Fruit fly (Drosophila melanogaster) whole organism, embryonic: ENCODE results near the gene CG15330.

Experiments used
- Asciz ChIP-seq: fragments of 200-800 bp; sonication (Bioruptor generic); optimal IDR thresholded peaks from 2 replicates; lab custom pipeline; 2017; ENCODE audit warnings: missing biosample characterization, mild to moderate bottlenecking, missing genetic modification characterization, missing genetic modification reagents
- CG10147 ChIP-seq: fragments of 200-800 bp; sonication (Bioruptor generic); optimal IDR thresholded peaks from 2 replicates; lab custom pipeline; 2019; ENCODE audit warnings: missing biosample characterization, mild to moderate bottlenecking, missing genetic modification characterization, moderate library complexity
- CG10654 ChIP-seq: fragments of 200-800 bp; sonication (Bioruptor generic); optimal IDR thresholded peaks from 2 replicates; lab custom pipeline; 2016; ENCODE audit warnings: missing biosample characterization, missing genetic modification characterization
- CG11504 ChIP-seq: fragments of 200-800 bp; sonication (Bioruptor generic); optimal IDR thresholded peaks from 3 replicates; lab custom pipeline; 2019; ENCODE audit warnings: missing biosample characterization, mild to moderate bottlenecking, missing genetic modification characterization, moderate library complexity
- CG11695 ChIP-seq: fragments of 200-800 bp; sonication (Bioruptor generic); IDR thresholded peaks from 3 replicates; pipeline ENCODE4 v1.3.6; 2022; ENCODE audit warnings: missing biosample characterization, missing genetic modification characterization
- CG12391 ChIP-seq: fragments of 200-800 bp; sonication (Bioruptor generic); optimal IDR thresholded peaks from 3 replicates; lab custom pipeline; 2018; ENCODE audit warnings: missing biosample characterization, mild to moderate bottlenecking, missing genetic modification characterization, moderate library complexity
- CG12942 ChIP-seq: fragments of 200-800 bp; sonication (Bioruptor generic); optimal IDR thresholded peaks from 3 replicates; lab custom pipeline; 2016; ENCODE audit warnings: missing biosample characterization, missing genetic modification characterization
- CG13894 ChIP-seq: fragments of 200-800 bp; sonication (Bioruptor generic); optimal IDR thresholded peaks from 3 replicates; lab custom pipeline; 2018; ENCODE audit warnings: missing biosample characterization, mild to moderate bottlenecking, missing genetic modification characterization, moderate library complexity
- CG17359 ChIP-seq: fragments of 200-800 bp; sonication (Bioruptor generic); optimal IDR thresholded peaks from 3 replicates; lab custom pipeline; 2018; ENCODE audit warnings: missing biosample characterization, mild to moderate bottlenecking, missing genetic modification characterization, moderate library complexity
- CG2120 ChIP-seq: fragments of 200-800 bp; sonication (Bioruptor generic); optimal IDR thresholded peaks from 3 replicates; lab custom pipeline; 2016; ENCODE audit warnings: missing biosample characterization, missing genetic modification characterization
- CG2678 ChIP-seq: fragments of 200-800 bp; sonication (Bioruptor generic); optimal IDR thresholded peaks from 3 replicates; lab custom pipeline; 2019; ENCODE audit warnings: missing biosample characterization, mild to moderate bottlenecking, missing genetic modification characterization, moderate library complexity
- CG2712 ChIP-seq: fragments of 200-800 bp; optimal IDR thresholded peaks from 3 replicates; lab custom pipeline; 2019; ENCODE audit warnings: missing biosample characterization, mild to moderate bottlenecking, missing genetic modification characterization, moderate library complexity
- CG30020 ChIP-seq: fragments of 200-800 bp; optimal IDR thresholded peaks from 2 replicates; lab custom pipeline; 2019; ENCODE audit warnings: missing biosample characterization, mild to moderate bottlenecking, missing genetic modification characterization, moderate library complexity
- CG30403 ChIP-seq: fragments of 200-800 bp; sonication (Bioruptor generic); optimal IDR thresholded peaks from 3 replicates; lab custom pipeline; 2016; ENCODE audit warnings: missing biosample characterization, missing genetic modification characterization
- CG3407 ChIP-seq: fragments of 200-800 bp; sonication (Bioruptor generic); optimal IDR thresholded peaks from 2 replicates; lab custom pipeline; 2018; ENCODE audit warnings: missing biosample characterization, mild to moderate bottlenecking, missing genetic modification characterization
- CG3995 ChIP-seq: fragments of 200-800 bp; sonication (Bioruptor generic); optimal IDR thresholded peaks from 3 replicates; lab custom pipeline; 2016; ENCODE audit warnings: missing biosample characterization, missing genetic modification characterization
- CG6175 ChIP-seq: fragments of 200-800 bp; sonication (Bioruptor generic); IDR thresholded peaks from 3 replicates; pipeline ENCODE4 v1.3.6; 2022; ENCODE audit warnings: missing biosample characterization, missing genetic modification characterization
- CG6854 ChIP-seq: fragments of 200-800 bp; sonication (Bioruptor generic); optimal IDR thresholded peaks from 3 replicates; lab custom pipeline; 2017; ENCODE audit warnings: missing biosample characterization, mild to moderate bottlenecking, missing genetic modification characterization
- CG7839 ChIP-seq: fragments of 200-800 bp; sonication (Bioruptor generic); optimal IDR thresholded peaks from 3 replicates; lab custom pipeline; 2018; ENCODE audit warnings: missing biosample characterization, mild to moderate bottlenecking, missing genetic modification characterization, moderate library complexity
- CG8924 ChIP-seq: fragments of 200-800 bp; optimal IDR thresholded peaks from 3 replicates; lab custom pipeline; 2019; ENCODE audit warnings: missing biosample characterization, mild to moderate bottlenecking, missing genetic modification characterization, moderate library complexity
- CG9609 ChIP-seq: fragments of 200-800 bp; sonication (Bioruptor generic); optimal IDR thresholded peaks from 3 replicates; lab custom pipeline; 2016; ENCODE audit warnings: missing biosample characterization, missing genetic modification characterization
- CG9727 ChIP-seq: fragments of 200-800 bp; sonication (Bioruptor generic); optimal IDR thresholded peaks from 3 replicates; lab custom pipeline; 2017; ENCODE audit warnings: missing biosample characterization, mild to moderate bottlenecking, missing genetic modification characterization
- D ChIP-seq, 2 experiments: fragments of 200-800 bp in 1 of 2; fragments of >200 bp in 1 of 2; sonication (Bioruptor generic) in 1 of 2; optimal IDR thresholded peaks; 2 replicates in 1 of 2; 3 replicates in 1 of 2; lab custom pipeline; 2017; ENCODE audit warnings: mild to moderate bottlenecking in 1 of 2, missing biosample characterization in 1 of 2, missing genetic modification characterization in 1 of 2, missing genetic modification reagents in 1 of 2
- Dek ChIP-seq: fragments of 200-800 bp; sonication (Bioruptor generic); optimal IDR thresholded peaks from 3 replicates; lab custom pipeline; 2019; ENCODE audit warnings: missing biosample characterization, mild to moderate bottlenecking, missing genetic modification characterization, moderate library complexity
- Fer1 ChIP-seq: fragments of 200-800 bp; sonication (Bioruptor generic); optimal IDR thresholded peaks from 2 replicates; lab custom pipeline; 2017; ENCODE audit warnings: missing biosample characterization, mild to moderate bottlenecking, missing genetic modification characterization
- Hmx ChIP-seq: fragments of 200-800 bp; sonication (Bioruptor generic); optimal IDR thresholded peaks from 2 replicates; lab custom pipeline; 2016; ENCODE audit warnings: missing biosample characterization, missing genetic modification characterization
- Lhr ChIP-seq: fragments of 200-800 bp; sonication (Bioruptor generic); optimal IDR thresholded peaks from 3 replicates; lab custom pipeline; 2017; ENCODE audit warnings: mild to moderate bottlenecking, missing biosample characterization, missing genetic modification reagents, missing genetic modification characterization
- MBD-R2 ChIP-seq: fragments of 200-800 bp; sonication (Bioruptor generic); IDR thresholded peaks from 2 replicates; pipeline ENCODE4 v1.3.6; 2022; ENCODE audit warnings: missing biosample characterization, missing genetic modification characterization
- MESR4 ChIP-seq: fragments of 200-800 bp; sonication (Bioruptor generic); optimal IDR thresholded peaks from 2 replicates; lab custom pipeline; 2018; ENCODE audit warnings: missing biosample characterization, mild to moderate bottlenecking, missing genetic modification characterization, moderate library complexity
- Myb ChIP-seq: fragments of 200-800 bp; sonication (Bioruptor generic); optimal IDR thresholded peaks from 2 replicates; lab custom pipeline; 2016; ENCODE audit warnings: missing biosample characterization, missing genetic modification characterization
- NFAT ChIP-seq: fragments of 200-800 bp; sonication (Bioruptor generic); IDR thresholded peaks from 2 replicates; pipeline ENCODE4 v1.3.6; 2022; ENCODE audit warnings: missing biosample characterization, missing genetic modification characterization
- Pdp1 ChIP-seq, 2 experiments: fragments of 200-800 bp; sonication (Bioruptor generic); optimal IDR thresholded peaks; 3 replicates each; lab custom pipeline; 2016; ENCODE audit warnings: missing biosample characterization in 2 of 2, missing genetic modification characterization in 2 of 2, mild to moderate bottlenecking in 1 of 2, moderate library complexity in 1 of 2
- Sox100B ChIP-seq: fragments of 200-800 bp; sonication (Bioruptor generic); optimal IDR thresholded peaks from 3 replicates; lab custom pipeline; 2018; ENCODE audit warnings: missing biosample characterization, mild to moderate bottlenecking, missing genetic modification characterization
- TFAM ChIP-seq: fragments of 200-800 bp; sonication (Bioruptor generic); optimal IDR thresholded peaks from 2 replicates; lab custom pipeline; 2017; ENCODE audit warnings: missing biosample characterization, missing genetic modification characterization, inconsistent platforms
- Xrp1 ChIP-seq: fragments of 200-800 bp; sonication (Bioruptor generic); IDR thresholded peaks from 2 replicates; pipeline ENCODE4 v1.3.6; 2022; ENCODE audit warnings: missing biosample characterization, missing genetic modification characterization
- az2 ChIP-seq: fragments of 200-800 bp; sonication (Bioruptor generic); optimal IDR thresholded peaks from 3 replicates; lab custom pipeline; 2016; ENCODE audit warnings: missing biosample characterization, missing genetic modification characterization
- bcd ChIP-seq: fragments of 200-800 bp; sonication (Bioruptor generic); optimal IDR thresholded peaks from 2 replicates; lab custom pipeline; 2017; ENCODE audit warnings: missing biosample characterization, mild to moderate bottlenecking, missing genetic modification characterization
- dmrt99B ChIP-seq: fragments of 200-800 bp; sonication (Bioruptor generic); optimal IDR thresholded peaks from 2 replicates; lab custom pipeline; 2018; ENCODE audit warnings: missing biosample characterization, mild to moderate bottlenecking, missing genetic modification characterization, moderate library complexity
- fd102C ChIP-seq: fragments of 200-800 bp; sonication (Bioruptor generic); optimal IDR thresholded peaks from 2 replicates; lab custom pipeline; 2018; ENCODE audit warnings: missing biosample characterization, mild to moderate bottlenecking, missing genetic modification characterization, moderate library complexity
- fd3F ChIP-seq: fragments of 200-800 bp; sonication (Bioruptor generic); optimal IDR thresholded peaks from 2 replicates; lab custom pipeline; 2018; ENCODE audit warnings: missing biosample characterization, mild to moderate bottlenecking, missing genetic modification characterization, moderate library complexity
- grau ChIP-seq: fragments of 200-800 bp; optimal IDR thresholded peaks from 3 replicates; lab custom pipeline; 2019; ENCODE audit warnings: missing biosample characterization, mild to moderate bottlenecking, missing genetic modification characterization, moderate library complexity
- h ChIP-seq: fragments of >200 bp; optimal IDR thresholded peaks from 2 replicates; lab custom pipeline; 2017
- kah ChIP-seq: fragments of 200-800 bp; sonication (Bioruptor generic); optimal IDR thresholded peaks from 2 replicates; lab custom pipeline; 2018; ENCODE audit warnings: missing biosample characterization, mild to moderate bottlenecking, missing genetic modification characterization
- lola ChIP-seq, 3 experiments: fragments of >200 bp in 2 of 3; fragments of 200-800 bp in 1 of 3; sonication (Bioruptor generic) in 1 of 3; optimal IDR thresholded peaks; 2 replicates each; lab custom pipeline; 2017 to 2019; ENCODE audit warnings: missing biosample characterization in 3 of 3, missing genetic modification characterization in 3 of 3, mild to moderate bottlenecking in 1 of 3, moderate library complexity in 1 of 3
- nmo ChIP-seq: fragments of 200-800 bp; sonication (Bioruptor generic); optimal IDR thresholded peaks from 2 replicates; lab custom pipeline; 2018; ENCODE audit warnings: missing biosample characterization, mild to moderate bottlenecking, missing genetic modification characterization, moderate library complexity
- org-1 ChIP-seq: fragments of 200-800 bp; sonication (Bioruptor generic); optimal IDR thresholded peaks from 2 replicates; lab custom pipeline; 2017; ENCODE audit warnings: missing biosample characterization, missing genetic modification characterization
- peb ChIP-seq: fragments of 200-800 bp; sonication (Bioruptor generic); IDR thresholded peaks from 2 replicates; pipeline ENCODE4 v1.3.6; 2022; ENCODE audit warnings: missing biosample characterization, missing genetic modification characterization
- phol ChIP-seq: fragments of 200-800 bp; sonication (Bioruptor generic); optimal IDR thresholded peaks from 3 replicates; lab custom pipeline; 2018; ENCODE audit warnings: missing biosample characterization, mild to moderate bottlenecking, missing genetic modification characterization, moderate library complexity
- prd ChIP-seq, 3 experiments: fragments of >200 bp in 2 of 3; fragments of 200-800 bp in 1 of 3; sonication (Bioruptor generic) in 1 of 3; optimal IDR thresholded peaks in 2 of 3; IDR thresholded peaks in 1 of 3; 2 replicates in 2 of 3; 3 replicates in 1 of 3; pipeline versions ENCODE4 v1.3.6 to Lab custom; 2017 to 2022; ENCODE audit warnings: missing biosample characterization in 1 of 3, missing genetic modification characterization in 1 of 3
- pzg ChIP-seq: fragments of 200-800 bp; sonication (Bioruptor generic); optimal IDR thresholded peaks from 3 replicates; lab custom pipeline; 2018; ENCODE audit warnings: missing biosample characterization, mild to moderate bottlenecking, missing genetic modification characterization, moderate library complexity

CG15330 gene

dm6 chrX:7978027-7978426 lies 22.2 kb downstream of the CG15330 start (continued):
- TF ChIP-seq Pdp1 (GFP tag; optimal IDR thresholded peaks at IDR 0.05; lab: Kevin White, UChicago) = peak in 1 of 2 experiments; percentile 81
- peak; percentile 30 for TF ChIP-seq CG7839 (tag; lab: Kevin White, UChicago)
- TF ChIP-seq grau (tag; lab: Kevin White, UChicago) = peak; percentile 88
- peak; percentile 4 for TF ChIP-seq org-1 (GFP tag; lab: Kevin White, UChicago)
- peak; percentile 40 for TF ChIP-seq CG17359
- no peak for TF ChIP-seq MESR4 (GFP tag; lab: Kevin White, UChicago)
- peak in 1 of 3 experiments; percentile 56 for TF ChIP-seq lola (GFP tag; optimal IDR thresholded peaks at IDR 0.05; lab: Kevin White, UChicago)
- TF ChIP-seq nmo (GFP tag; lab: Kevin White, UChicago) = peak; percentile 30
- TF ChIP-seq CG11695 (GFP tag; lab: Robert Waterston, UW) = 0 out of 3 replicates have a peak, but pooled peaks have one; percentile 12
- TF ChIP-seq CG30020 (tag; lab: Kevin White, UChicago) = no peak
- no peak for TF ChIP-seq fd3F (GFP tag; lab: Kevin White, UChicago)
- peak; percentile 28 for TF ChIP-seq CG12391 (tag; lab: Kevin White, UChicago)
- no peak for TF ChIP-seq CG10654 (GFP tag; lab: Kevin White, UChicago)
- TF ChIP-seq MBD-R2 = no peak
- TF ChIP-seq dmrt99B (tag; lab: Kevin White, UChicago) = peak; percentile 25
- peak; percentile 24 for TF ChIP-seq CG3407 (GFP tag; lab: Kevin White, UChicago)
- TF ChIP-seq CG30403 (GFP tag; lab: Kevin White, UChicago) = peak; percentile 18
- no peak for TF ChIP-seq pzg (GFP tag; lab: Kevin White, UChicago)
- peak; percentile 3 for TF ChIP-seq CG9727 (GFP tag; lab: Kevin White, UChicago)
- TF ChIP-seq CG11504 (tag; lab: Kevin White, UChicago) = peak; percentile 46
- TF ChIP-seq fd102C = no peak
- peak; percentile 8 for TF ChIP-seq az2
- no peak for TF ChIP-seq CG9609 (GFP tag; lab: Kevin White, UChicago)
- TF ChIP-seq Hmx (GFP tag; lab: Kevin White, UChicago) = no peak
- TF ChIP-seq CG2712 (tag; lab: Kevin White, UChicago) = peak; percentile 42
- no peak for TF ChIP-seq prd (optimal IDR thresholded peaks at IDR 0.05; lab: Kevin White, UChicago)
- peak; percentile 18; the same call in 1 of the 3 replicates for TF ChIP-seq prd (GFP tag; IDR thresholded peaks at IDR 0.05; lab: Robert Waterston, UW)
- no peak for TF ChIP-seq CG10147 (GFP tag; lab: Kevin White, UChicago)
- peak; percentile 36 for TF ChIP-seq Sox100B (GFP tag; lab: Kevin White, UChicago)
- TF ChIP-seq bcd = peak; percentile 4
- peak; percentile 30 for TF ChIP-seq Asciz (GFP tag; lab: Kevin White, UChicago)
- peak; percentile 36 for TF ChIP-seq CG2678
- peak; percentile 51 for TF ChIP-seq phol (tag; lab: Kevin White, UChicago)
- peak; percentile 9 for TF ChIP-seq CG8924 (tag; lab: Kevin White, UChicago)
- no peak for TF ChIP-seq D (optimal IDR thresholded peaks at IDR 0.05; lab: Kevin White, UChicago)
- TF ChIP-seq D (GFP tag; optimal IDR thresholded peaks at IDR 0.05; lab: Kevin White, UChicago) = peak; percentile 28
- TF ChIP-seq, all 482 proteins: peak for 58

dm6 chrX:7979202-7979601 lies 23.3 kb downstream of the CG15330 start:
- TF ChIP-seq kah (no peak), Fer1 (GFP tag; lab: Kevin White, UChicago) (no peak), CG12942 (GFP tag; lab: Kevin White, UChicago) (no peak), h (lab: Kevin White, UChicago) (no peak), CG13894 (tag; lab: Kevin White, UChicago) (no peak), peb (GFP tag; lab: Robert Waterston, UW) (no peak), Lhr (GFP tag; lab: Kevin White, UChicago) (no peak), Dek (tag; lab: Kevin White, UChicago) (no peak), Xrp1 (no peak), CG6175 (GFP tag; lab: Robert Waterston, UW) (no peak), CG3995 (GFP tag; lab: Kevin White, UChicago) (no peak), Myb (GFP tag; lab: Kevin White, UChicago) (no peak), CG6854 (GFP tag; lab: Kevin White, UChicago) (no peak), NFAT (no peak), TFAM (GFP tag; lab: Kevin White, UChicago) (no peak), CG2120 (no peak)
